Worm (Caenorhabditis elegans): ENCODE data around the gene ZK262.9.

- TF ChIP-seq gei-17 (GFP tag; optimal IDR thresholded peaks at IDR 0.05) (no peak), B0261.1 (tag; optimal IDR thresholded peaks at IDR 0.05) (no peak), nfya-2 (GFP tag; IDR thresholded peaks at IDR 0.05) (no peak), egl-18 (GFP tag; IDR thresholded peaks at IDR 0.05) (no peak)
Measured at ce11 chrV:18425544-18425943, 14.0 kb upstream of the ZK262.9 start, which contains the start of gene ZK262.19.

All from whole organism, young adult.